Worm (Caenorhabditis elegans): ENCODE measurements around the gene C44F1.1.

The C44F1.1 gene

DNA sequence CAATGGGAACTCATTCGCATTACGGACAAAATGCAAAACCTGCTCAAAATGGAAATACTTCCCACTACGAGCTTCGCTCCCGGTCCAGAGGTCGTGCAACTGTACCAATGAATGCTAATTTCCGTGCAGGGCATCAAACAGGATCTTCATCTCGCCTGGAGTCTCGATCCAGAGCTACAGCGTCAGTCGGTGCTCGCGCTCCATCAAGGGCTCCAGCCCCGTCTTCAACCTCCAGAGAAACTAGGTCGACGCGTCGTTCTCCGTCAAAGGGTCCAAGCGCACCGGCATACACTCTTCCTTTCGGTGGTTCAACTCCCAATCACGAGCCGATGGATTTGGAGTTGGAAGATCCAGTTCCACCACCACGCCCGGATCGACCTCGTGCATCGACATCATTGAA, 27.6 kb downstream of the C44F1.1 start:
- no peak for TF ChIP-seq unc-62 (GFP tag; optimal IDR thresholded peaks at IDR 0.05)

DNA sequence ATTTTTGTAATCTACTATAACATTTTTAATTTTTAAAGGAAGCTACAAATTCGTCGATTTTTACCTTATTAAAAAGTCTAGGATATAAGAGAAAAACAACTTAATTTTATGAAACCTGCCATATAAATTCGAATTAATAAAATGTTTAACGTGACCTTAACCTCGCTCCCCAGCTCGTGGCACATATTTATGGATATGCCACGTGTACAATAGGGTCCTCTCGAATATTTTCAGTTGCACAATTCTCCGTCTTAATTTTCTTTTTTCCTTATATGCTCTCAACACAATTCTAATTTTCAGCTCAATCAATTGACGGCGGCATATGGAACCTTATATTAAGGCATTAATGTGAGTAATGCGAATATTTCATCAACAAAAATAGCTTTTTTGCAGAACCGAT, 29.1 kb downstream of the C44F1.1 start, which contains the start of gene F34D10.4:
F34D10.4 (plus strand) TSS at position 301 of the 400 bp plus-strand sequence.
- no peak for TF ChIP-seq unc-62 (GFP tag; optimal IDR thresholded peaks at IDR 0.05)

DNA sequence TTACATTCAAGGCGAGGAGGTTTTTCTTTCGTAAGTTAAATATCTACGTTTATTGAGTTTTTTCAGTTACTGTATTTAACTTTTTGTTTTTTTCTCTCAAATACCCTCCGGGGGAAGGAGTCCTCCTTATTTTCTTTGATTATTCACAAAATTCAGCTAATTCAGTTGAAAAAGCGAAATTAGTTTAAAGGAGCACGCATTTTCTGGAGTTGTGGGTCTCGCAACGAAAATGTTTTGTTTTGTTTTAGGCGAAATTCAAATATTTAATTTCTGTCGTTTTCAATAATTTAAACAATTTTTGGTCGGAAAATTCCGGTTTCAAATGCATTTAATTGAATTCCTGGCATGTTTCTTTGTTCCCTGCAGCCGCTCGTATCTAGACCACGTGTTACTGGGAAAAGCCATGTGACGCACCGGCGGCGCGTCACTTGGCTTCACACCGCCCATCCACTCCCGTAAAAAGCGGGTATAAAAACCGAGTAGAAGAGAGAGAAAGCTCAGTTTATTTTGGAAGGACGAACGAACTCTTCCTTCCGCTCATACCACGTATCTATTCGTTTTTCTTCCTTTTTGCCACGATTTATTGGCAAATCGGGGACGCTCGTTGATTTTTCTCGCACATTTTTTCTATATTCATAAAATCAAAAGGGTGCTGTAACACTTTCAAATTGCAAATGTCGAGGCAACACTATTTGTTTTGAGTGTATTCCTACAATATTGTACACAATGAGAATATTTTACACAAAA, 29.7 kb downstream of the C44F1.1 start:
- TF ChIP-seq unc-62 (GFP tag; optimal IDR thresholded peaks at IDR 0.05) = no peak

DNA sequence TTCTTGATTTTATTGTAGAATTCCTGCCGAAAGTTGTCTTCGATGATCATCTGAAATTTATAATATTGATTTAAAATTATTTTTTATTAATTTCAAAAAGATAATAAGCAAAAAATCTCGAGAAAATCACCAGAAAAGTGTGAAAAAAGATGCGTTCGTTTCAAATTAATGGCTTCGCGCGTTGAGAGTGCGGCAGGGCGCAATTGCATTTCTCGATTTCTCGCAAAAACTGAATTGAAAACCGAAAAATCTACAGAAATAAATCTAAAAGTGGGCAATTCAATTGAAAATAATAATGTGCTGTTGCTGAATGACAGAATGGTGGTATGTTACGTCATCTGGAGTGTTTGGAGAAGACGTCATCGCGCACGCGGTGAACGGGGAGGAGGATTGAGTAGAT, 30.4 kb downstream of the C44F1.1 start, which contains the start of gene evl-18:
evl-18 (minus strand) TSS at position 50 of the 400 bp plus-strand sequence.
- TF ChIP-seq unc-62 (GFP tag; optimal IDR thresholded peaks at IDR 0.05) = no peak

DNA sequence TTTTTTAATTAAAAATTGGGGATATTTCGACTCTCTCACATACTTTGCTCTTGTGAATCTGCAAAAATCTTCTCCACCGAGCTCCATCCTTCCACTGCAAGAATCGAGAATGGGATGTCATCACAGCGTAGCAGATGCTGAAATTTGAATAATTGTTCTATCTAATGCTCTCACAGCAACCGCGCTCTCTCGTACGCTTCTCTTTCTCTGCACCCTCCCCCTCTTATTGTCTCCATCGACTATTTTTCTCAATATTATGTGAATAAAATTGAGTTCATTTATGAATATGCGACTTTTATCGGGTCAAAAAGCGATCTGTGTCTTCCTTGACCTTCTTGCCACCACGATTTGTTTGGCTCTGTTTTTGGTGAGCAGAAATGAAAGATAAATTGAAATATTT, 31.4 kb downstream of the C44F1.1 start, which contains the start of gene F34D10.3:
F34D10.3 (plus strand) TSS at position 249 of the 400 bp plus-strand sequence.
- no peak for TF ChIP-seq unc-62 (GFP tag; optimal IDR thresholded peaks at IDR 0.05)

DNA sequence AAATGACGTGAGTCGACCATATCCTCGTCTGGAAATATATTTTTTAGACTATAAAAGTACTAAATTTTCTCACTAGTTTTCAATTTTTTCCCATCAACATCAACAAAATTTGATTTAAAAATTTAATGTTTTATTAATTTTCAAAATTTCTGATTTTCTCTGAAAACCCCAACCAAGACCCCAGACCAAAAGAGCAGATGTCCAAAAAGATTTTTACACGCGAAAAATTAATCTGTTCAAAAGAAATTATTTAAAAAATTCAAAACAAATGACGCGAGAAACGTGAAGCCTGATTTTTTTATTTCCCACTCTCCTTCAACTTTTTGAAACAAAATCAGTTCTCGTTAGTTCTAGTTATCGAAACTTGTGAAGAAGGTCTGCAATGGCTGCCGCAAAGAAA, 34.9 kb downstream of the C44F1.1 start, which contains the start of gene F34D10.8:
F34D10.8 (plus strand) TSS at position 301 of the 400 bp plus-strand sequence.
- no peak for TF ChIP-seq unc-62 (GFP tag; optimal IDR thresholded peaks at IDR 0.05)

DNA sequence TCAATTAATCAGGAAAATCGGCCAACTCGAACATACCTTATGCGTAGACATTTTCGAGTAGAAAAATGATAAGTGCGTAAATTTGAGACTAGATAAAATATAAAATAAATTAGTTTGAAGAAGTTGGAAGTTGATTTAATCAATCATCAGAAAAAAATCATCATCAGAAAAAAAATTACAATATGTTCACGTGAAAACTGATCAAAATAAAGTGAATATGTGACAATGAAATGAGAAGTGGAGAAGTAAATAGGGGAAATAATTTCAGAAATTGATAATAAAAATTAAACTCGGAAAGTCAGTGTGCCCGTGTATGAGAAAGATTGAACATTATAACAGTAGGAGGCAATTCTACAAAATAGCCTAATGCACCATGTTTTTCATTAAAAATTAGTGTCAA, 35.8 kb downstream of the C44F1.1 start, which contains the start of gene F34D10.9:
F34D10.9 (minus strand) TSS at position 101 of the 400 bp plus-strand sequence.
- TF ChIP-seq unc-62 (GFP tag; optimal IDR thresholded peaks at IDR 0.05) = no peak

DNA sequence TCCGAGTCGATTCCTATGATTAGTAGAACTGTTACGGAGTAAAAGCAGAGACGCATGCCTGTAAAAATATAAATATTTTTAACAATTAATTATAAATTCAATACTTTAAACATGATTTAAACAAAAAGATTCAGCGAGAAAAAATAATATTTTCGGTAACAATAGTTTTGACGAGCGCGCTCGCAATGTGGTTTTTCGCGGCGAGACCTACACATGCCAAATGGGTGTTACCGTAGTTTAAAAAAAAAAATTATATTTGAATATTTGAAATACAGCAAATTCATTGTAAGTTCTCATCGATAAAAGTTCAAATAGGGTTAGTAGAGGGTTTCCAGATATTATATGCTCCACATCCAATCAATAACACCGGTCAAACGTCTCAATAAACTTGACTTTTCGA, 38.9 kb downstream of the C44F1.1 start, which contains the start of gene gldi-5:
gldi-5 (minus strand) TSS at position 58 of the 400 bp plus-strand sequence.
- TF ChIP-seq unc-62 (GFP tag; optimal IDR thresholded peaks at IDR 0.05) = no peak

DNA sequence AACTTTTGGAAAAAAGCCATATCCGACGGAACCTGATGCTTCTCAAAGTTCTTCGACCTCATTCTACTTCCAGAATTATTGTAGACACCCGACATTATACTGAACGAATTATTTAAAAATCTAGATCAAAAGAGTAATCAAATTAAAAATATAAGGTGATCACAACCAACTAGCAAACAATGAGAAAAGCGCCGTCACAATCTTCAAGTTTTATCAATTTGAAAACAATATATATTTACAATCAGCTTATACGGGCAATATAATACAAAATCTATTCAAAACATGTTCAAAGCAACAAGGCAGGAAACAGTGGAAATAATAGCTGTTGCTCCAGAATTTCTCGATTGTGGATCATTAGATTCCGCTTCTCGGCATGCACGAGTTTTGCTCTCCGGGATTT, 40.5 kb downstream of the C44F1.1 start, which contains the start of gene C14B1.12:
C14B1.12 (minus strand) TSS at position 101 of the 400 bp plus-strand sequence.
- no peak for TF ChIP-seq unc-62 (GFP tag; optimal IDR thresholded peaks at IDR 0.05)

DNA sequence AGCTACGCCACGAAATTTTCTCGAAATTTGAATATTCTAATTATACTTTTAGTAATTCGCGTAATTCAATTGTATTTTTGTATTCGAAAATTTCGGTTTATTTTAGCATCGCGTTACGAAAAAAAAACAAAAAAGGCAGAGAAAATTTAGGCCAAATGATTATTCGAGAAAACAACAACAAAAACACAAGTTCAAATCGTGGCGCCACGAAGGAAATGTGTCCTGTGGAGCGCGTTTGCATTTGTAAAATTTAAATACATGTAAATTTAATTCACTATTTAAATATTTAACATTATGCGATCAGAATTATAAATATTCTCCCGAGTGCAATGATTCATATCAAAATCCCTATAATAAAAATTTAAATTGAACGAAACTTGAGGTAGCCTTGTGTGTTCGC, 41.6 kb downstream of the C44F1.1 start:
- TF ChIP-seq unc-62 (GFP tag; optimal IDR thresholded peaks at IDR 0.05) = no peak

DNA sequence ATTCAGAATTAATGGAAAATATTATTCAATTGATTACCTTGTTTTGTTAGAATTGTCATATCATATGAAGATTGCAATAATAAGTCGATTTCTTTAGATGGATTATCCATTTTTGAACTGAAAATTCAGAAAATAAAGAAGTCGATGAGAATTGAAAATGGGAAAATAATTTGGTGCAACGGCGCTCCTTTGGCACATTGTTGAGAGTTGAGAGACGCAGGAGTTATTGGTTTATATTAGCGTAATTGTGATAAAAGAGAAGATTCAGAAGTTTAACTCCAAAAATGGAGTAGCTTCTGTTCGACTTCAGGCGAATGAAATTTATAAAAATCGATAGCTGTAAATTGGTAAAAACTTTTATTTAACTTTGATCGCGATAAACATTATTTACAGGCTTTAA, 45.8 kb downstream of the C44F1.1 start, which contains the start of gene C14B1.8:
C14B1.8 (minus strand) TSS at position 117 of the 400 bp plus-strand sequence.
- no peak for TF ChIP-seq unc-62 (GFP tag; optimal IDR thresholded peaks at IDR 0.05)

DNA sequence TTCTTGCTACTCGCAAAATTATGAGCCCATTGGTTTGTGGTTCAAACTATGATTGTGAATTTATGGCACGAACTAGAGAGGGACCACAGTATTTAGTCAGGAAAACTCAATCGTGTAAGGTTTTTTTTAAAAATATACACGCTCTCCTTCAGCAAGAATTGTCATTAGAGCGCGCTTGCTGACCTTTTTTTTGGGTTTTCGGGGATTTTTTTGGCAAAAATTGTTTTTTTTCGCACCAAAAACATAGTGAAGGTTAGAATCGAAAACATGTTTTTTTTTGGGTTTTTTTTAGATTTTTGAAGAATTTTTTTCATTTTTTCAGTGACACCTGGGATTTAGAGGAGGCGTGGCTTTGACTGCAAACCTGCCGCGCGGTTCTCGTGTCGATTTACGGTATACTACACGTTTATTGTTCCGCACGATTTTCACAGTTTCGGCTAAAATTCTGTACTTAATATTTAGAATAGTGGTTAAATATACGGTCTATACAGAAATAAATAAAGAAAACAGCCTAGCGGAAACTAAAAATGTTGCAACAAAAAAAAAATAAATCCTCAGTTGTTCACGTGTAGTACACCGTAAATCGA, 49.2 kb downstream of the C44F1.1 start:
- no peak for TF ChIP-seq unc-62 (GFP tag; optimal IDR thresholded peaks at IDR 0.05)

DNA sequence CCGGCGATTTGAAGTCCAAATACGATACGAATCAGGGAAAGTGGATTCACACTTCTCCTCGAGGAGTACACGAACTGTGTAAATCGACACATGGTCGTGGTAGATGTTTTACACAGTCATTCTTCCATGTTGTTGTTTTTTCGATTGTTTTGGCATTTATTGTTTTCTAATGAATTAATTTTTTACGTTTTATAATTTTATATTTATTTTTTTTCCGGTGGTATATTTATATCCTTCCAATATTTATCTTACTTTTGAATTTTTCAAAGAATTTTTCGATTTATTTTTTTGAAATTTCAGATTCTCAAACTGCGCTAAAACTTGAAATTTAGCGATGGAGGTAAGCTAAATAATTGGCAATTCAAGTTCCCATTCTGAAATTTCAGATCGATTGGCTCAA, 52.2 kb downstream of the C44F1.1 start, which contains the start of gene nrde-1:
nrde-1 (plus strand) TSS at position 301 of the 400 bp plus-strand sequence.
- TF ChIP-seq unc-62 (GFP tag; optimal IDR thresholded peaks at IDR 0.05) = no peak

All from whole organism, dauer.